Worm (Caenorhabditis elegans): Measurements from ENCODE around the gene unc-24.

unc-24 gene

ce11 chrIV:8023861-8024260 lies 44.2 kb downstream of the unc-24 start:
- no peak for TF ChIP-seq hlh-13 (GFP tag; optimal IDR thresholded peaks at IDR 0.05)
- peak; percentile 46 for TF ChIP-seq elt-2 (tag; optimal IDR thresholded peaks at IDR 0.05)
- TF ChIP-seq sdc-2 (tag; optimal IDR thresholded peaks at IDR 0.05) = no peak

DNA sequence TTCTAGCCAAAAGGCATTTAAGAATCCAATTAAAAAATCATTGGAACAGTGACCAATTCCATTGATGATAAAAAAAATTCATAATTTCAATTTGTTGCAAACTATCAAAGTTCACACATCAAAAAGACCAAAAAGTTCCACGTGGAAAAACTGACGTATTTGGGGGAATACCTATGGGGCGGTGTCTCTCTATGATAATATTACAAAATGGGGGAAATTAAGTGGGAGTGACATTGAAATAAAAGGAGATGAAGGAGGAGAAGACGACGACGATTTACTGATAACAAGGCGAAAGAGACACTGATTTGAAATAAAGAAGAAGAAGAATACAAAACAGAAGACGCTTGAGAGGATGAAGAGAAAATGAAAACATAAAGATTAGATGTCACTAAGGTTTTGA lies 46.7 kb downstream of the unc-24 start:
- TF ChIP-seq nhr-232 (tag; optimal IDR thresholded peaks at IDR 0.05) = no peak
- TF ChIP-seq ets-4 (tag; optimal IDR thresholded peaks at IDR 0.05) = no peak
- no peak for TF ChIP-seq pax-1 (tag; optimal IDR thresholded peaks at IDR 0.05)
- no peak for TF ChIP-seq K09A11.1 (tag; optimal IDR thresholded peaks at IDR 0.05; ENCODE audit: insufficient read depth)
- peak; percentile 4 for TF ChIP-seq elt-2 (tag; optimal IDR thresholded peaks at IDR 0.05)
- TF ChIP-seq ceh-9 (tag; optimal IDR thresholded peaks at IDR 0.05) = no peak
- no peak for TF ChIP-seq ceh-24 (tag; optimal IDR thresholded peaks at IDR 0.05)
- TF ChIP-seq elt-4 (tag; optimal IDR thresholded peaks at IDR 0.05) = no peak
- TF ChIP-seq dve-1 (tag; optimal IDR thresholded peaks at IDR 0.05) = peak; percentile 5
- TF ChIP-seq pros-1 (tag; optimal IDR thresholded peaks at IDR 0.05) = no peak
- no peak for TF ChIP-seq sox-4 (tag; optimal IDR thresholded peaks at IDR 0.05)
- no peak for TF ChIP-seq npax-4 (tag; optimal IDR thresholded peaks at IDR 0.05)
- no peak for TF ChIP-seq nfya-1 (tag; optimal IDR thresholded peaks at IDR 0.05)

ce11 chrIV:8027293-8027866 lies 47.7 kb downstream of the unc-24 start:
- TF ChIP-seq ama-1 (optimal IDR thresholded peaks at IDR 0.05) = no peak
- TF ChIP-seq elt-2 (tag; optimal IDR thresholded peaks at IDR 0.05) = peak; percentile 44
- no peak for TF ChIP-seq pros-1 (tag; optimal IDR thresholded peaks at IDR 0.05)
- no peak for TF ChIP-seq rnt-1 (tag; optimal IDR thresholded peaks at IDR 0.05)

DNA sequence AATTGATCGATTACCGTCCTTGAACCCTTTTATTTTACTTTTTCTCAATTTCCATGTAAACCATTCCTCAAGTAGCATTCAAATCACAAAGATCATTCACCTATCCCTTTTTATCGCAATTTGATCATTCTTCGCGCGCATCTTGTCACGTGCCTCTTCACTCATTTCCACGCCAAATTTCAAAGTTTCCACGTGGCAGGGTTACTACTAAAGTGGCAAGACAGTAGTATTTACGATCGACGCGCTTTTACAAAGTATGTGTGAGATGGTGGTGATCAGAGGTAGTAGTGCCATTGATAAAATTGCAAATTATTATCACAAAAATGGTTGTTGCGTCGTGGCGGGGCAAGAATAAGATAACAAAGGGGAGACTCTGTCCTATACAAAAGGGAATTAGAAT lies 48.7 kb downstream of the unc-24 start:
- TF ChIP-seq tbx-7 (tag; optimal IDR thresholded peaks at IDR 0.05) = no peak
- TF ChIP-seq hlh-30 (tag; optimal IDR thresholded peaks at IDR 0.05; ENCODE audit: insufficient read depth) = peak; percentile 28
- no peak for TF ChIP-seq Y22D7AL.16 (tag; optimal IDR thresholded peaks at IDR 0.05)
- TF ChIP-seq elt-2 (tag; optimal IDR thresholded peaks at IDR 0.05) = peak; percentile 92

ce11 chrIV:8029413-8029812 lies 49.7 kb downstream of the unc-24 start, which contains the start of gene nhr-31:
Gene nhr-31, minus strand, starts transcription at chrIV:8029513.
- TF ChIP-seq ceh-14 (tag; optimal IDR thresholded peaks at IDR 0.05) (no peak), C08G9.2 (tag; optimal IDR thresholded peaks at IDR 0.05) (no peak), ama-1 (optimal IDR thresholded peaks at IDR 0.05) (no peak), tbx-7 (tag; optimal IDR thresholded peaks at IDR 0.05) (no peak), che-1 (tag; optimal IDR thresholded peaks at IDR 0.05) (no peak)

DNA sequence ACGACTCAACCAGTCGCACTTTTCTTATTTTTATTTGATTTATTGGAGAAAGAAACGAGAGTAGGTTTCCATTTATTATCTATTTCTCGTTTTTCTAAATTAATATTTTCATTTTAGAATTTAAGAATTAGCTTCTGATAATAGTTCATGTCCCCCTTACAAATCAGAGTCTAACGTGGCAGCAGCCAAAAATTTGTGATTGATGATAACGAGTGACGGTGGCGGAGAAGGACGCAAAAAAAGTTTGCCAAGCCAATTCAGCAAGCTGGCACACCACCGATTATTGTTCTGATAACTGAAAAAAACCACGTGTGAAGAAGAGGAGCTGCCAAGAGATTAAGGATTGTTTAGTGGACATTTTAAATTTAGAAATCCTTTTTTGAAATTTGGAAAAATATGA lies 50.4 kb downstream of the unc-24 start:
- TF ChIP-seq odd-2 (tag; optimal IDR thresholded peaks at IDR 0.05) (no peak), ceh-14 (tag; optimal IDR thresholded peaks at IDR 0.05) (no peak), ahr-1 (tag; optimal IDR thresholded peaks at IDR 0.05) (no peak), F13H6.1 (tag; optimal IDR thresholded peaks at IDR 0.05) (no peak), nhr-11 (tag; optimal IDR thresholded peaks at IDR 0.05) (no peak), hlh-8 (tag; optimal IDR thresholded peaks at IDR 0.05) (no peak), pat-9 (tag; optimal IDR thresholded peaks at IDR 0.05) (no peak), dmd-4 (tag; optimal IDR thresholded peaks at IDR 0.05; ENCODE audit: borderline replicate concordance) (no peak), C08G9.2 (tag; optimal IDR thresholded peaks at IDR 0.05) (no peak), pqm-1 (tag; optimal IDR thresholded peaks at IDR 0.05) (no peak), che-1 (tag; optimal IDR thresholded peaks at IDR 0.05) (no peak), ceh-30 (tag; optimal IDR thresholded peaks at IDR 0.05) (no peak)
